Worm (Caenorhabditis elegans) whole organism, young adult: Measurements from ENCODE around the gene odr-8.

Experiments
- B0019.2 ChIP-seq: fragments of 200-800 bp; sonication (Bioruptor generic); conservative IDR thresholded peaks from 2 replicates; pipeline ENCODE4 v1.3.6; 2022; ENCODE audit warnings: missing genetic modification reagents, missing genetic modification characterization, missing compliant biosample characterization
- C17E4.6 ChIP-seq: fragments of 200-800 bp; sonication (Bioruptor generic); IDR thresholded peaks from 2 replicates; pipeline ENCODE4 v1.3.6; 2022; ENCODE audit warnings: missing genetic modification reagents, missing genetic modification characterization, missing compliant biosample characterization
- F37B4.10 ChIP-seq: fragments of 200-800 bp; sonication (Bioruptor generic); IDR thresholded peaks from 2 replicates; pipeline ENCODE4 v1.3.6; 2022; ENCODE audit warnings: missing genetic modification characterization, missing compliant biosample characterization
- F49E8.2 ChIP-seq: sonication (generic microtip); optimal IDR thresholded peaks from 3 replicates; lab custom pipeline; 2017; ENCODE audit warnings: missing genetic modification characterization, mild to moderate bottlenecking, missing compliant biosample characterization, antibody characterized with exemption, moderate library complexity; ENCODE audit not compliant: insufficient read depth
- F57A8.1 ChIP-seq: fragments of 200-800 bp; sonication (Bioruptor generic); optimal IDR thresholded peaks from 2 replicates; lab custom pipeline; 2018; ENCODE audit warnings: mild to moderate bottlenecking, missing genetic modification characterization, moderate library complexity, missing compliant biosample characterization
- Y67H2A.10 ChIP-seq: fragments of 200-800 bp; sonication (Bioruptor generic); conservative IDR thresholded peaks from 2 replicates; pipeline ENCODE4 v1.3.6; 2022; ENCODE audit warnings: missing genetic modification reagents, missing genetic modification characterization, missing compliant biosample characterization
- Y79H2A.3 ChIP-seq: fragments of 200-800 bp; sonication (Bioruptor generic); conservative IDR thresholded peaks from 2 replicates; pipeline ENCODE4 v1.3.6; 2022; ENCODE audit warnings: missing genetic modification reagents, missing genetic modification characterization, missing compliant biosample characterization
- akir-1 ChIP-seq: fragments of 200-800 bp; sonication (Bioruptor generic); optimal IDR thresholded peaks from 2 replicates; lab custom pipeline; 2018; ENCODE audit warnings: mild to moderate bottlenecking, missing genetic modification characterization, moderate library complexity, missing compliant biosample characterization
- attf-5 ChIP-seq: fragments of 200-800 bp; sonication (Bioruptor generic); optimal IDR thresholded peaks from 2 replicates; lab custom pipeline; 2018; ENCODE audit warnings: mild to moderate bottlenecking, missing genetic modification characterization, missing compliant biosample characterization
- ccch-3 ChIP-seq: fragments of 200-800 bp; sonication (Bioruptor generic); optimal IDR thresholded peaks from 2 replicates; lab custom pipeline; 2018; ENCODE audit warnings: mild to moderate bottlenecking, missing genetic modification characterization, missing compliant biosample characterization
- ceh-40 ChIP-seq: fragments of 200-800 bp; sonication (Bioruptor generic); IDR thresholded peaks from 2 replicates; pipeline ENCODE4 v1.3.6; 2022; ENCODE audit warnings: missing genetic modification characterization, missing compliant biosample characterization
- ceh-58 ChIP-seq: fragments of 200-800 bp; sonication (Bioruptor generic); IDR thresholded peaks from 2 replicates; pipeline ENCODE4 v1.3.6; 2022; ENCODE audit warnings: missing genetic modification characterization, missing compliant biosample characterization
- ceh-79 ChIP-seq: sonication (generic microtip); optimal IDR thresholded peaks from 2 replicates; lab custom pipeline; 2017; ENCODE audit warnings: mild to moderate bottlenecking, missing genetic modification characterization, missing compliant biosample characterization
- ceh-91 ChIP-seq: fragments of 200-800 bp; sonication (Bioruptor generic); IDR thresholded peaks from 2 replicates; pipeline ENCODE4 v1.3.6; 2022; ENCODE audit warnings: missing genetic modification reagents, missing genetic modification characterization, missing compliant biosample characterization
- die-1 ChIP-seq: sonication (generic microtip); optimal IDR thresholded peaks from 2 replicates; lab custom pipeline; 2016; ENCODE audit warnings: missing genotype, mild to moderate bottlenecking, missing genetic modification characterization, missing compliant biosample characterization
- dpl-1 ChIP-seq: fragments of 150-350 bp; optimal IDR thresholded peaks from 2 replicates; lab custom pipeline; 2014; ENCODE audit warnings: missing biosample characterization, missing genetic modification reagents, missing genetic modification characterization
- efl-1 ChIP-seq: fragments of 150-350 bp; optimal IDR thresholded peaks from 2 replicates; lab custom pipeline; 2014; ENCODE audit warnings: missing biosample characterization, missing genetic modification reagents, missing genetic modification characterization
- egl-44 ChIP-seq: fragments of 200-800 bp; sonication (Bioruptor generic); IDR thresholded peaks from 2 replicates; pipeline ENCODE4 v1.3.6; 2022; ENCODE audit warnings: missing genetic modification reagents, missing genetic modification characterization, missing compliant biosample characterization
- ets-4 ChIP-seq: fragments of 200-800 bp; sonication (Bioruptor generic); optimal IDR thresholded peaks from 2 replicates; lab custom pipeline; 2018; ENCODE audit warnings: mild to moderate bottlenecking, missing genetic modification characterization, missing compliant biosample characterization
- gei-17 ChIP-seq: fragments of 200-800 bp; sonication (Bioruptor generic); optimal IDR thresholded peaks from 2 replicates; lab custom pipeline; 2018; ENCODE audit warnings: mild to moderate bottlenecking, missing genetic modification characterization, missing compliant biosample characterization
- hlh-26 ChIP-seq: fragments of 200-800 bp; sonication (Bioruptor generic); conservative IDR thresholded peaks from 2 replicates; pipeline ENCODE4 v1.3.6; 2022; ENCODE audit warnings: missing genetic modification reagents, missing genetic modification characterization, missing compliant biosample characterization
- hrde-1 ChIP-seq: sonication (generic microtip); optimal IDR thresholded peaks from 2 replicates; lab custom pipeline; 2016; ENCODE audit warnings: missing genetic modification characterization, mild to moderate bottlenecking, missing compliant biosample characterization, moderate library complexity, missing genotype, missing genetic modification reagents, borderline replicate concordance
- lag-1 ChIP-seq: fragments of 200-800 bp; sonication (Bioruptor generic); IDR thresholded peaks from 2 replicates; pipeline ENCODE4 v1.3.6; 2022; ENCODE audit warnings: missing genetic modification reagents, missing genetic modification characterization, missing compliant biosample characterization
- let-607 ChIP-seq, 2 experiments: fragments of 200-800 bp in 1 of 2; sonication (Bioruptor generic) in 1 of 2; sonication (generic microtip) in 1 of 2; optimal IDR thresholded peaks; 2 replicates each; lab custom pipeline; 2016 to 2018; ENCODE audit warnings: mild to moderate bottlenecking in 2 of 2, missing compliant biosample characterization in 2 of 2, missing genetic modification characterization in 2 of 2, moderate library complexity in 2 of 2, missing genotype in 1 of 2
- lsl-1 ChIP-seq: fragments of 200-800 bp; sonication (Bioruptor generic); optimal IDR thresholded peaks from 2 replicates; lab custom pipeline; 2018; ENCODE audit warnings: mild to moderate bottlenecking, missing genetic modification characterization, moderate library complexity, missing compliant biosample characterization
- madf-8 ChIP-seq: fragments of 200-800 bp; sonication (Bioruptor generic); conservative IDR thresholded peaks from 2 replicates; pipeline ENCODE4 v1.3.6; 2022; ENCODE audit warnings: missing genetic modification reagents, missing genetic modification characterization, missing compliant biosample characterization
- nfya-1 ChIP-seq: sonication (generic microtip); optimal IDR thresholded peaks from 2 replicates; lab custom pipeline; 2017; ENCODE audit warnings: antibody characterized with exemption, missing compliant biosample characterization, missing genetic modification characterization, borderline replicate concordance; ENCODE audit not compliant: insufficient read depth
- nhr-179 ChIP-seq: sonication (generic microtip); optimal IDR thresholded peaks from 2 replicates; lab custom pipeline; 2016; ENCODE audit warnings: mild to moderate bottlenecking, missing genetic modification characterization, missing compliant biosample characterization
- pha-4 ChIP-seq: fragments of 150-350 bp; sonication (generic microtip); optimal IDR thresholded peaks from 2 replicates; lab custom pipeline; 2014; ENCODE audit warnings: missing biosample characterization, missing genetic modification reagents, missing genetic modification characterization
- rcor-1 ChIP-seq: fragments of 200-800 bp; sonication (Bioruptor generic); IDR thresholded peaks from 2 replicates; pipeline ENCODE4 v1.3.6; 2022; ENCODE audit warnings: missing genetic modification reagents, missing genetic modification characterization, missing compliant biosample characterization
- sdz-38 ChIP-seq: sonication (generic microtip); optimal IDR thresholded peaks from 2 replicates; lab custom pipeline; 2016; ENCODE audit warnings: missing genotype, missing genetic modification characterization, missing compliant biosample characterization
- snpc-1.3 ChIP-seq: sonication (generic microtip); optimal IDR thresholded peaks from 2 replicates; lab custom pipeline; 2017; ENCODE audit warnings: missing genetic modification characterization, mild to moderate bottlenecking, missing compliant biosample characterization, antibody characterized with exemption, moderate library complexity, missing genotype, missing genetic modification reagents; ENCODE audit not compliant: insufficient read depth
- somi-1 ChIP-seq: fragments of 200-800 bp; sonication (Bioruptor generic); optimal IDR thresholded peaks from 2 replicates; lab custom pipeline; 2018; ENCODE audit warnings: mild to moderate bottlenecking, missing genetic modification characterization, missing compliant biosample characterization
- tlf-1 ChIP-seq: fragments of 200-800 bp; sonication (Bioruptor generic); optimal IDR thresholded peaks from 2 replicates; lab custom pipeline; 2018; ENCODE audit warnings: mild to moderate bottlenecking, missing genetic modification characterization, missing compliant biosample characterization
- xnd-1 ChIP-seq: sonication (generic microtip); optimal IDR thresholded peaks from 2 replicates; lab custom pipeline; 2016; ENCODE audit warnings: missing genotype, missing genetic modification reagents, missing genetic modification characterization, missing compliant biosample characterization
- ztf-18 ChIP-seq: sonication (generic microtip); optimal IDR thresholded peaks from 2 replicates; lab custom pipeline; 2016; ENCODE audit warnings: missing genotype, mild to moderate bottlenecking, missing genetic modification characterization, missing compliant biosample characterization
- ztf-22 ChIP-seq: fragments of 200-800 bp; sonication (Bioruptor generic); optimal IDR thresholded peaks from 2 replicates; lab custom pipeline; 2018; ENCODE audit warnings: mild to moderate bottlenecking, missing genetic modification characterization, moderate library complexity, missing compliant biosample characterization
- ztf-28 ChIP-seq: fragments of 200-800 bp; sonication (Bioruptor generic); IDR thresholded peaks from 2 replicates; pipeline ENCODE4 v1.3.6; 2022; ENCODE audit warnings: missing genetic modification reagents, missing genetic modification characterization, missing compliant biosample characterization

odr-8 gene

ce11 chrIV:6556624-6557368 is 25.7 kb downstream of the odr-8 start, which contains the start of gene try-3 (continued):
- TF ChIP-seq let-607 (tag; optimal IDR thresholded peaks at IDR 0.05; lab: Kevin White, UChicago) (peak in 1 of 2 experiments; percentile 42), madf-8 (peak; percentile 42), pha-4 (tag; lab: Kevin White, UChicago) (no peak), egl-44 (peak; percentile 31; the same call in 1 of the 2 replicates), nhr-179 (tag; lab: Kevin White, UChicago) (no peak), snpc-1.3 (tag; lab: Kevin White, UChicago) (peak; percentile 75), ceh-58 (GFP tag; lab: Robert Waterston, UW) (0 out of 2 replicates have a peak, but pooled peaks have one; percentile 68), F49E8.2 (tag; lab: Kevin White, UChicago) (peak; percentile 76), ceh-79 (tag; lab: Kevin White, UChicago) (peak; percentile 17), die-1 (peak; percentile 81), ztf-28 (GFP tag; lab: Robert Waterston, UW) (0 out of 2 replicates have a peak, but pooled peaks have one; percentile 48), gei-17 (GFP tag; lab: Kevin White, UChicago) (no peak), tlf-1 (GFP tag; lab: Kevin White, UChicago) (peak; percentile 26), somi-1 (GFP tag; lab: Kevin White, UChicago) (peak; percentile 15), ztf-22 (GFP tag; lab: Kevin White, UChicago) (no peak), hlh-26 (GFP tag; lab: Robert Waterston, UW) (no peak), hrde-1 (tag; lab: Kevin White, UChicago) (no peak), nfya-1 (no peak), ceh-91 (GFP tag; lab: Robert Waterston, UW) (peak; percentile 47), lsl-1 (GFP tag; lab: Kevin White, UChicago) (peak; percentile 32), lag-1 (GFP tag; lab: Robert Waterston, UW) (no peak), akir-1 (GFP tag; lab: Kevin White, UChicago) (no peak), Y79H2A.3 (GFP tag; lab: Robert Waterston, UW) (peak; percentile 61; the same call in 1 of the 2 replicates), ets-4 (peak; percentile 13), ztf-18 (tag; lab: Kevin White, UChicago) (peak; percentile 66), sdz-38 (no peak), attf-5 (peak; percentile 54), rcor-1 (GFP tag; lab: Robert Waterston, UW) (peak; percentile 68), Y67H2A.10 (GFP tag; lab: Robert Waterston, UW) (no peak), efl-1 (GFP tag; lab: Kevin White, UChicago) (no peak), F37B4.10 (GFP tag; lab: Robert Waterston, UW) (0 out of 2 replicates have a peak, but pooled peaks have one; percentile 59), xnd-1 (tag; lab: Kevin White, UChicago) (no peak), C17E4.6 (GFP tag; lab: Robert Waterston, UW) (0 out of 2 replicates have a peak, but pooled peaks have one; percentile 18), ccch-3 (GFP tag; lab: Kevin White, UChicago) (no peak), dpl-1 (GFP tag; lab: Kevin White, UChicago) (peak; percentile 15), ceh-40 (GFP tag; lab: Robert Waterston, UW) (0 out of 2 replicates have a peak, but pooled peaks have one; percentile 44), B0019.2 (GFP tag; lab: Robert Waterston, UW) (peak; percentile 50; the same call in 1 of the 2 replicates), F57A8.1 (no peak)
- TF ChIP-seq, all 124 proteins: peak for 84
